Worm (Caenorhabditis elegans) whole organism, late embryonic: ENCODE measurements around the gene txt-14.

Source experiments
- C08G9.2 ChIP-seq: sonication (generic microtip); optimal IDR thresholded peaks from 2 replicates; lab custom pipeline; 2016; ENCODE audit warnings: mild to moderate bottlenecking, missing genetic modification characterization, moderate library complexity, missing compliant biosample characterization
- C38D4.7 ChIP-seq: fragments of 200-800 bp; sonication (Bioruptor generic); optimal IDR thresholded peaks from 2 replicates; lab custom pipeline; 2018; ENCODE audit warnings: mild to moderate bottlenecking, missing genetic modification characterization, moderate library complexity, missing compliant biosample characterization
- K09A11.1 ChIP-seq: sonication (generic microtip); optimal IDR thresholded peaks from 2 replicates; lab custom pipeline; 2017; ENCODE audit warnings: antibody characterized with exemption, mild to moderate bottlenecking, missing genetic modification characterization, missing compliant biosample characterization; ENCODE audit not compliant: insufficient read depth
- ama-1 ChIP-seq: fragments of 150-350 bp; optimal IDR thresholded peaks from 2 replicates; lab custom pipeline; 2014
- ceh-14 ChIP-seq: sonication (generic microtip); optimal IDR thresholded peaks from 2 replicates; lab custom pipeline; 2016; ENCODE audit warnings: missing genotype, missing genetic modification characterization, missing compliant biosample characterization
- ceh-18 ChIP-seq: sonication (generic microtip); optimal IDR thresholded peaks from 2 replicates; lab custom pipeline; 2016; ENCODE audit warnings: missing genetic modification characterization, missing compliant biosample characterization
- ceh-19 ChIP-seq: fragments of 200-800 bp; sonication (Bioruptor generic); optimal IDR thresholded peaks from 2 replicates; lab custom pipeline; 2018; ENCODE audit warnings: mild to moderate bottlenecking, missing genetic modification characterization, missing compliant biosample characterization
- ceh-2 ChIP-seq: sonication (generic microtip); optimal IDR thresholded peaks from 2 replicates; lab custom pipeline; 2016; ENCODE audit warnings: missing genotype, missing genetic modification characterization, missing compliant biosample characterization
- ceh-31 ChIP-seq: sonication (generic microtip); optimal IDR thresholded peaks from 2 replicates; lab custom pipeline; 2016; ENCODE audit warnings: missing genetic modification characterization, missing compliant biosample characterization
- ceh-48 ChIP-seq: sonication (generic microtip); optimal IDR thresholded peaks from 2 replicates; lab custom pipeline; 2016; ENCODE audit warnings: missing genetic modification characterization, inconsistent platforms, missing compliant biosample characterization
- ceh-6 ChIP-seq: fragments of 200-800 bp; sonication (Bioruptor generic); optimal IDR thresholded peaks from 2 replicates; lab custom pipeline; 2018; ENCODE audit warnings: mild to moderate bottlenecking, missing genetic modification characterization, missing compliant biosample characterization
- che-1 ChIP-seq: sonication (generic microtip); optimal IDR thresholded peaks from 2 replicates; lab custom pipeline; 2016; ENCODE audit warnings: mild to moderate bottlenecking, missing genetic modification characterization, missing compliant biosample characterization
- dve-1 ChIP-seq: sonication (generic microtip); optimal IDR thresholded peaks from 2 replicates; lab custom pipeline; 2017; ENCODE audit warnings: antibody characterized with exemption, mild to moderate bottlenecking, missing genetic modification characterization, missing compliant biosample characterization
- fax-1 ChIP-seq: sonication (generic microtip); optimal IDR thresholded peaks from 2 replicates; lab custom pipeline; 2016; ENCODE audit warnings: missing genotype, missing genetic modification characterization, missing compliant biosample characterization
- hlh-13 ChIP-seq: fragments of 200-800 bp; sonication (Bioruptor generic); optimal IDR thresholded peaks from 2 replicates; lab custom pipeline; 2018; ENCODE audit warnings: mild to moderate bottlenecking, missing genetic modification characterization, missing compliant biosample characterization
- hlh-30 ChIP-seq: sonication (generic microtip); optimal IDR thresholded peaks from 2 replicates; lab custom pipeline; 2017; ENCODE audit warnings: antibody characterized with exemption, missing genetic modification characterization, missing compliant biosample characterization; ENCODE audit not compliant: insufficient read depth
- mec-3 ChIP-seq: sonication (generic microtip); optimal IDR thresholded peaks from 2 replicates; lab custom pipeline; 2016; ENCODE audit warnings: borderline replicate concordance, missing genetic modification characterization, missing compliant biosample characterization
- nhr-232 ChIP-seq: sonication (generic microtip); optimal IDR thresholded peaks from 2 replicates; lab custom pipeline; 2016; ENCODE audit warnings: missing genetic modification characterization, missing compliant biosample characterization
- npax-4 ChIP-seq: sonication (generic microtip); optimal IDR thresholded peaks from 2 replicates; lab custom pipeline; 2016; ENCODE audit warnings: missing genetic modification characterization, missing compliant biosample characterization
- pha-4 ChIP-seq: fragments of 150-350 bp; optimal IDR thresholded peaks from 2 replicates; lab custom pipeline; 2018; ENCODE audit warnings: missing biosample characterization, missing genetic modification reagents, missing genetic modification characterization
- pqm-1 ChIP-seq: sonication (generic microtip); optimal IDR thresholded peaks from 2 replicates; lab custom pipeline; 2016; ENCODE audit warnings: missing genetic modification characterization, missing compliant biosample characterization
- rnt-1 ChIP-seq: sonication (generic microtip); optimal IDR thresholded peaks from 2 replicates; lab custom pipeline; 2016; ENCODE audit warnings: missing genetic modification characterization, missing compliant biosample characterization
- sox-4 ChIP-seq: sonication (generic microtip); optimal IDR thresholded peaks from 2 replicates; lab custom pipeline; 2017; ENCODE audit warnings: mild to moderate bottlenecking, missing genetic modification characterization, inconsistent platforms, missing compliant biosample characterization
- syd-9 ChIP-seq: sonication (generic microtip); optimal IDR thresholded peaks from 2 replicates; lab custom pipeline; 2016; ENCODE audit warnings: mild to moderate bottlenecking, missing genetic modification characterization, moderate library complexity, missing compliant biosample characterization
- tbx-2 ChIP-seq: sonication (generic microtip); optimal IDR thresholded peaks from 2 replicates; lab custom pipeline; 2016; ENCODE audit warnings: missing genetic modification characterization, missing compliant biosample characterization
- unc-3 ChIP-seq, 2 experiments: fragments of 200-800 bp in 1 of 2; sonication (Bioruptor generic) in 1 of 2; sonication (generic microtip) in 1 of 2; conservative IDR thresholded peaks in 1 of 2; optimal IDR thresholded peaks in 1 of 2; 2 replicates each; pipeline versions ENCODE4 v1.3.6 to Lab custom; 2016 to 2022; ENCODE audit warnings: missing compliant biosample characterization in 2 of 2, missing genetic modification characterization in 2 of 2, missing genetic modification reagents in 1 of 2
- unc-55 ChIP-seq: sonication (generic microtip); optimal IDR thresholded peaks from 2 replicates; lab custom pipeline; 2017; ENCODE audit warnings: missing biosample characterization, missing genetic modification reagents, missing genetic modification characterization
- zip-5 ChIP-seq: sonication (generic microtip); optimal IDR thresholded peaks from 2 replicates; lab custom pipeline; 2016; ENCODE audit warnings: missing genetic modification characterization, missing compliant biosample characterization

The txt-14 gene

ce11 chrV:18581393-18582113, 905 bp upstream of the txt-14 start:
- TF ChIP-seq ceh-6 (GFP tag; lab: Kevin White, UChicago) (no peak), dve-1 (tag; lab: Kevin White, UChicago) (peak; percentile 83), nhr-232 (tag; lab: Kevin White, UChicago) (no peak), unc-55 (GFP tag; lab: Kevin White, UChicago) (peak; percentile 97), rnt-1 (tag; lab: Kevin White, UChicago) (peak; percentile 38), ceh-18 (tag; lab: Kevin White, UChicago) (peak; percentile 67), che-1 (no peak), tbx-2 (tag; lab: Kevin White, UChicago) (peak; percentile 15), hlh-30 (tag; lab: Kevin White, UChicago) (peak; percentile 11)

- no peak for TF ChIP-seq pha-4 (tag; lab: Kevin White, UChicago)
- no peak for TF ChIP-seq C08G9.2 (tag; lab: Kevin White, UChicago)
- no peak for TF ChIP-seq hlh-13
- TF ChIP-seq syd-9: no peak
Measured at ce11 chrV:18585102-18585501, 2.6 kb downstream of the txt-14 start.

- TF ChIP-seq ceh-2 (tag; lab: Kevin White, UChicago): no peak
- no peak for TF ChIP-seq C38D4.7 (GFP tag; lab: Kevin White, UChicago)
- no peak for TF ChIP-seq ama-1
- TF ChIP-seq sox-4 (tag; lab: Kevin White, UChicago): no peak
- no peak for TF ChIP-seq fax-1 (tag; lab: Kevin White, UChicago)
- TF ChIP-seq npax-4 (tag; lab: Kevin White, UChicago): no peak
Measured at ce11 chrV:18586954-18587353, 4.5 kb downstream of the txt-14 start.

ce11 chrV:18587936-18588335, 5.5 kb downstream of the txt-14 start:
- TF ChIP-seq unc-3 (GFP tag; conservative IDR thresholded peaks at IDR 0.05; lab: Robert Waterston, UW) (no peak), unc-3 (tag; optimal IDR thresholded peaks at IDR 0.05; lab: Kevin White, UChicago) (no peak), dve-1 (tag; lab: Kevin White, UChicago) (peak; percentile 3)

- TF ChIP-seq tbx-2 (tag; lab: Kevin White, UChicago) (peak; percentile 55), zip-5 (tag; lab: Kevin White, UChicago) (no peak), hlh-30 (tag; lab: Kevin White, UChicago) (peak; percentile 19), mec-3 (no peak), ceh-48 (peak; percentile 61), unc-55 (GFP tag; lab: Kevin White, UChicago) (peak; percentile 76), ceh-31 (tag; lab: Kevin White, UChicago) (peak; percentile 71), ceh-19 (GFP tag; lab: Kevin White, UChicago) (no peak)
Measured at ce11 chrV:18589585-18589984, 7.1 kb downstream of the txt-14 start.

- TF ChIP-seq pqm-1 (tag; lab: Kevin White, UChicago) (no peak), K09A11.1 (tag; lab: Kevin White, UChicago) (no peak), ama-1 (no peak), ceh-14 (tag; lab: Kevin White, UChicago) (no peak), unc-3 (GFP tag; conservative IDR thresholded peaks at IDR 0.05; lab: Robert Waterston, UW) (no peak), unc-3 (tag; optimal IDR thresholded peaks at IDR 0.05; lab: Kevin White, UChicago) (no peak)
- TF ChIP-seq, all 69 proteins: peak for 0
Measured at ce11 chrV:18592448-18592847, 10.0 kb downstream of the txt-14 start, which contains the start of gene grdn-1. grdn-1 (plus strand) TSS chrV:18592748.
